Worm (Caenorhabditis elegans) whole organism, L3 larva: ENCODE results near the gene unc-112.

Experiments used
- ama-1 ChIP-seq: fragments of 150-350 bp; optimal IDR thresholded peaks from 2 replicates; lab custom pipeline; 2018
- ceh-16 ChIP-seq: sonication (generic microtip); optimal IDR thresholded peaks from 2 replicates; lab custom pipeline; 2017; ENCODE audit warnings: missing biosample characterization, missing genetic modification characterization
- ceh-28 ChIP-seq: fragments of 150-350 bp; optimal IDR thresholded peaks from 2 replicates; lab custom pipeline; 2014; ENCODE audit warnings: missing biosample characterization, missing genetic modification reagents, missing genetic modification characterization
- ceh-82 ChIP-seq: fragments of 150-350 bp; optimal IDR thresholded peaks from 2 replicates; lab custom pipeline; 2014; ENCODE audit warnings: missing biosample characterization, missing genetic modification characterization
- egl-27 ChIP-seq: sonication (generic microtip); optimal IDR thresholded peaks from 4 replicates; lab custom pipeline; 2017; ENCODE audit warnings: missing biosample characterization, missing genetic modification reagents, missing genetic modification characterization
- egl-5 ChIP-seq: fragments of 150-350 bp; optimal IDR thresholded peaks from 2 replicates; lab custom pipeline; 2017; ENCODE audit warnings: missing biosample characterization, missing genetic modification reagents, missing genetic modification characterization, inconsistent platforms
- elt-1 ChIP-seq: fragments of 150-350 bp; optimal IDR thresholded peaks from 2 replicates; lab custom pipeline; 2014; ENCODE audit warnings: missing biosample characterization, missing genetic modification characterization
- elt-2 ChIP-seq: sonication (generic microtip); optimal IDR thresholded peaks from 2 replicates; lab custom pipeline; 2016; ENCODE audit warnings: missing genetic modification reagents, mild to moderate bottlenecking, missing genetic modification characterization, missing compliant biosample characterization
- elt-3 ChIP-seq, 3 experiments: fragments of 150-350 bp in 1 of 3; sonication (generic microtip) in 2 of 3; optimal IDR thresholded peaks; 2 replicates in 2 of 3; 4 replicates in 1 of 3; lab custom pipeline; 2014 to 2017; ENCODE audit warnings: missing biosample characterization in 3 of 3, missing genetic modification characterization in 3 of 3
- eor-1 ChIP-seq, 2 experiments: fragments of 150-350 bp; optimal IDR thresholded peaks; 2 replicates each; lab custom pipeline; 2014 to 2018; ENCODE audit warnings: missing biosample characterization in 2 of 2, missing genetic modification characterization in 2 of 2
- fkh-10 ChIP-seq: sonication (generic microtip); optimal IDR thresholded peaks from 2 replicates; lab custom pipeline; 2017; ENCODE audit warnings: missing biosample characterization, missing genetic modification reagents, missing genetic modification characterization
- fkh-2 ChIP-seq: fragments of 150-350 bp; optimal IDR thresholded peaks from 2 replicates; lab custom pipeline; 2014; ENCODE audit warnings: missing biosample characterization, missing genetic modification reagents, missing genetic modification characterization
- fos-1 ChIP-seq: fragments of 150-350 bp; optimal IDR thresholded peaks from 2 replicates; lab custom pipeline; 2014; ENCODE audit warnings: missing biosample characterization, missing genetic modification characterization
- jun-1 ChIP-seq: fragments of 150-350 bp; optimal IDR thresholded peaks from 2 replicates; lab custom pipeline; 2014; ENCODE audit warnings: missing biosample characterization, missing genetic modification reagents, missing genetic modification characterization
- lsy-12 ChIP-seq: sonication (generic microtip); optimal IDR thresholded peaks from 2 replicates; lab custom pipeline; 2016; ENCODE audit warnings: mild to moderate bottlenecking, missing genetic modification characterization, missing compliant biosample characterization
- mml-1 ChIP-seq: fragments of 150-350 bp; sonication (generic microtip); optimal IDR thresholded peaks from 3 replicates; lab custom pipeline; 2014; ENCODE audit warnings: missing biosample characterization, missing genetic modification characterization
- nfya-1 ChIP-seq: sonication (generic microtip); optimal IDR thresholded peaks from 2 replicates; lab custom pipeline; 2017; ENCODE audit warnings: missing genetic modification characterization, mild to moderate bottlenecking, missing compliant biosample characterization, antibody characterized with exemption, moderate library complexity; ENCODE audit not compliant: insufficient read depth
- nhr-23 ChIP-seq: fragments of 150-350 bp; optimal IDR thresholded peaks from 2 replicates; lab custom pipeline; 2014; ENCODE audit warnings: missing biosample characterization, missing genetic modification reagents, missing genetic modification characterization
- nhr-25 ChIP-seq: sonication (generic microtip); optimal IDR thresholded peaks from 2 replicates; lab custom pipeline; 2017; ENCODE audit warnings: missing biosample characterization, missing genetic modification characterization
- nhr-28 ChIP-seq: fragments of 150-350 bp; optimal IDR thresholded peaks from 2 replicates; lab custom pipeline; 2014; ENCODE audit warnings: missing biosample characterization, missing genetic modification characterization
- nhr-43 ChIP-seq: sonication (generic microtip); optimal IDR thresholded peaks from 2 replicates; lab custom pipeline; 2016; ENCODE audit warnings: mild to moderate bottlenecking, missing genetic modification characterization, missing compliant biosample characterization; ENCODE audit not compliant: poor library complexity, severe bottlenecking
- nhr-67 ChIP-seq: fragments of 150-350 bp; optimal IDR thresholded peaks from 2 replicates; lab custom pipeline; 2014; ENCODE audit warnings: missing biosample characterization, missing genetic modification characterization
- nhr-76 ChIP-seq: fragments of 150-350 bp; sonication (generic microtip); optimal IDR thresholded peaks from 5 replicates; lab custom pipeline; 2014; ENCODE audit warnings: missing biosample characterization, missing genetic modification characterization
- nhr-77 ChIP-seq: fragments of 150-350 bp; optimal IDR thresholded peaks from 2 replicates; lab custom pipeline; 2014; ENCODE audit warnings: missing biosample characterization, missing genetic modification characterization
- pha-4 ChIP-seq: fragments of 150-350 bp; optimal IDR thresholded peaks from 2 replicates; lab custom pipeline; 2014; ENCODE audit warnings: missing biosample characterization, missing genetic modification reagents, missing genetic modification characterization
- sea-2 ChIP-seq: fragments of 150-350 bp; sonication (generic microtip); optimal IDR thresholded peaks from 4 replicates; lab custom pipeline; 2014; ENCODE audit warnings: missing biosample characterization, missing genetic modification reagents, missing genetic modification characterization
- skn-1 ChIP-seq: fragments of 150-350 bp; optimal IDR thresholded peaks from 2 replicates; lab custom pipeline; 2014; ENCODE audit warnings: missing biosample characterization, missing genetic modification characterization
- snpc-4 ChIP-seq: fragments of 150-350 bp; optimal IDR thresholded peaks from 2 replicates; lab custom pipeline; 2014; ENCODE audit warnings: missing biosample characterization, missing genetic modification characterization
- ztf-11 ChIP-seq: fragments of 150-350 bp; optimal IDR thresholded peaks from 2 replicates; lab custom pipeline; 2014; ENCODE audit warnings: missing biosample characterization, missing genetic modification characterization
- ztf-4 ChIP-seq: fragments of 150-350 bp; optimal IDR thresholded peaks from 2 replicates; lab custom pipeline; 2014; ENCODE audit warnings: missing biosample characterization, missing genetic modification characterization

The unc-112 gene

ce11 chrV:14658131-14658530 lies 38.3 kb downstream of the unc-112 start, which contains the start of gene slc-25A29:
TSS of gene slc-25A29 (minus strand) at chrV:14658175.
- no peak for TF ChIP-seq ama-1 (lab: Kevin White, UChicago)
- TF ChIP-seq nhr-25 (tag; lab: Kevin White, UChicago), result peak; percentile 37
- peak; percentile 16 for TF ChIP-seq nhr-23 (tag; lab: Kevin White, UChicago)
- TF ChIP-seq eor-1 (tag; optimal IDR thresholded peaks at IDR 0.05; lab: Kevin White, UChicago), result no peak
- no peak for TF ChIP-seq snpc-4
- peak in 2 of 3 experiments; percentile 54 to 63 for TF ChIP-seq elt-3 (tag; optimal IDR thresholded peaks at IDR 0.05; lab: Kevin White, UChicago)

ce11 chrV:14656970-14657369 lies 39.5 kb downstream of the unc-112 start:
- no peak for TF ChIP-seq nhr-67
- no peak for TF ChIP-seq fkh-2
- no peak for TF ChIP-seq elt-1
- no peak for TF ChIP-seq egl-5 (tag; lab: Kevin White, UChicago)
- no peak for TF ChIP-seq elt-3 (tag; optimal IDR thresholded peaks at IDR 0.05; lab: Kevin White, UChicago)
- no peak for TF ChIP-seq pha-4 (tag; lab: Kevin White, UChicago)
- TF ChIP-seq skn-1 (tag; lab: Kevin White, UChicago), result no peak
- no peak for TF ChIP-seq nhr-23 (tag; lab: Kevin White, UChicago)
- no peak for TF ChIP-seq mml-1 (tag; lab: Kevin White, UChicago)
- no peak for TF ChIP-seq nhr-77
- TF ChIP-seq ztf-4 (tag; lab: Kevin White, UChicago), result no peak
- TF ChIP-seq fos-1 (tag; lab: Kevin White, UChicago), result no peak
- no peak for TF ChIP-seq nhr-28 (tag; lab: Kevin White, UChicago)
- no peak for TF ChIP-seq nhr-25 (tag; lab: Kevin White, UChicago)
- TF ChIP-seq ceh-16, result no peak
- no peak for TF ChIP-seq lsy-12
- TF ChIP-seq nhr-43 (tag; lab: Kevin White, UChicago), result no peak

ce11 chrV:14655689-14656088 lies 40.8 kb downstream of the unc-112 start:
- TF ChIP-seq ceh-28, result no peak
- TF ChIP-seq ztf-11, result no peak
- TF ChIP-seq nhr-77, result no peak
- TF ChIP-seq ceh-16, result no peak
- TF ChIP-seq elt-3 (tag; optimal IDR thresholded peaks at IDR 0.05; lab: Kevin White, UChicago), result no peak
- TF ChIP-seq ceh-82 (tag; lab: Kevin White, UChicago), result no peak
- TF ChIP-seq elt-2 (tag; lab: Kevin White, UChicago), result no peak
- TF ChIP-seq fkh-2, result no peak
- TF ChIP-seq nhr-28 (tag; lab: Kevin White, UChicago), result no peak
- no peak for TF ChIP-seq sea-2 (GFP tag; lab: Kevin White, UChicago)
- TF ChIP-seq nhr-43 (tag; lab: Kevin White, UChicago), result no peak
- no peak for TF ChIP-seq egl-27 (tag; lab: Kevin White, UChicago)
- TF ChIP-seq, all 47 proteins: peak for 0

ce11 chrV:14650631-14651030 lies 45.8 kb downstream of the unc-112 start:
- TF ChIP-seq nhr-67, result no peak
- no peak for TF ChIP-seq pha-4 (tag; lab: Kevin White, UChicago)
- no peak for TF ChIP-seq nhr-76 (tag; lab: Kevin White, UChicago)

- peak; percentile 12 for TF ChIP-seq fkh-10
- no peak for TF ChIP-seq jun-1 (tag; lab: Kevin White, UChicago)
- peak; percentile 39 for TF ChIP-seq egl-5 (tag; lab: Kevin White, UChicago)
- peak; percentile 6 for TF ChIP-seq nfya-1 (tag; lab: Kevin White, UChicago)
- TF ChIP-seq skn-1 (tag; lab: Kevin White, UChicago), result peak; percentile 17
Observed at ce11 chrV:14649929-14650328, 46.5 kb downstream of the unc-112 start.

- TF ChIP-seq ceh-28 (no peak), skn-1 (tag; lab: Kevin White, UChicago) (no peak), fkh-10 (peak; percentile 80)
Observed at ce11 chrV:14648825-14649224, 47.6 kb downstream of the unc-112 start.
